Fruit fly (Drosophila melanogaster) whole organism, prepupa: Measurements from ENCODE around the gene CG42450.

Experiments used
- Blimp-1 ChIP-seq: fragments of 200-800 bp; sonication (Bioruptor generic); optimal IDR thresholded peaks from 3 replicates; lab custom pipeline; 2017; ENCODE audit warnings: missing biosample characterization, missing genetic modification characterization, mild to moderate bottlenecking, moderate library complexity, missing genetic modification reagents
- CG10631 ChIP-seq: fragments of 200-800 bp; sonication (Bioruptor generic); optimal IDR thresholded peaks from 2 replicates; lab custom pipeline; 2016; ENCODE audit warnings: missing biosample characterization, missing genetic modification characterization
- CG10669 ChIP-seq: fragments of 200-800 bp; sonication (Bioruptor generic); optimal IDR thresholded peaks from 3 replicates; lab custom pipeline; 2018; ENCODE audit warnings: missing biosample characterization, mild to moderate bottlenecking, missing genetic modification characterization, moderate library complexity
- CG11294 ChIP-seq: fragments of 200-800 bp; sonication (Bioruptor generic); IDR thresholded peaks from 2 replicates; pipeline ENCODE4 v1.3.6; 2022; ENCODE audit warnings: missing biosample characterization, missing genetic modification characterization
- CG11762 ChIP-seq: fragments of 200-800 bp; sonication (Bioruptor generic); optimal IDR thresholded peaks from 3 replicates; lab custom pipeline; 2016; ENCODE audit warnings: missing biosample characterization, missing genetic modification characterization; ENCODE audit not compliant: insufficient read depth
- CG11902 ChIP-seq: fragments of 200-800 bp; sonication (Bioruptor generic); optimal IDR thresholded peaks from 3 replicates; lab custom pipeline; 2016; ENCODE audit warnings: missing biosample characterization, missing genetic modification characterization
- CG15336 ChIP-seq: fragments of 200-800 bp; sonication (Bioruptor generic); IDR thresholded peaks from 2 replicates; pipeline ENCODE4 v1.3.6; 2022; ENCODE audit warnings: missing biosample characterization, missing genetic modification characterization
- CG1621 ChIP-seq: fragments of 200-800 bp; sonication (Bioruptor generic); optimal IDR thresholded peaks from 3 replicates; lab custom pipeline; 2018; ENCODE audit warnings: missing biosample characterization, mild to moderate bottlenecking, missing genetic modification characterization
- CG16779 ChIP-seq: fragments of 200-800 bp; sonication (Bioruptor generic); optimal IDR thresholded peaks from 3 replicates; lab custom pipeline; 2017; ENCODE audit warnings: missing biosample characterization, mild to moderate bottlenecking, missing genetic modification characterization
- CG3032 ChIP-seq: fragments of 200-800 bp; optimal IDR thresholded peaks from 2 replicates; lab custom pipeline; 2019; ENCODE audit warnings: missing biosample characterization, mild to moderate bottlenecking, missing genetic modification characterization, moderate library complexity
- CG31627 ChIP-seq: fragments of 200-800 bp; sonication (Bioruptor generic); optimal IDR thresholded peaks from 3 replicates; lab custom pipeline; 2016; ENCODE audit warnings: missing biosample characterization, missing genetic modification characterization
- CG34406 ChIP-seq: fragments of 200-800 bp; sonication (Bioruptor generic); optimal IDR thresholded peaks from 3 replicates; lab custom pipeline; 2016; ENCODE audit warnings: missing biosample characterization, missing genetic modification characterization
- CG3919 ChIP-seq: fragments of 200-800 bp; sonication (Bioruptor generic); optimal IDR thresholded peaks from 3 replicates; lab custom pipeline; 2016; ENCODE audit warnings: missing biosample characterization, missing genetic modification characterization
- CG4318 ChIP-seq: fragments of 200-800 bp; sonication (Bioruptor generic); optimal IDR thresholded peaks from 3 replicates; lab custom pipeline; 2017; ENCODE audit warnings: missing biosample characterization, mild to moderate bottlenecking, missing genetic modification characterization
- CG6163 ChIP-seq: fragments of 200-800 bp; sonication (Bioruptor generic); IDR thresholded peaks from 3 replicates; pipeline ENCODE4 v1.3.6; 2022; ENCODE audit warnings: missing biosample characterization, missing genetic modification characterization
- CG6276 ChIP-seq: fragments of 200-800 bp; sonication (Bioruptor generic); optimal IDR thresholded peaks from 2 replicates; lab custom pipeline; 2017; ENCODE audit warnings: missing biosample characterization, mild to moderate bottlenecking, missing genetic modification characterization
- CG6792 ChIP-seq: fragments of 200-800 bp; sonication (Bioruptor generic); optimal IDR thresholded peaks from 3 replicates; lab custom pipeline; 2016; ENCODE audit warnings: missing biosample characterization, missing genetic modification characterization
- CG6854 ChIP-seq: fragments of 200-800 bp; sonication (Bioruptor generic); optimal IDR thresholded peaks from 2 replicates; lab custom pipeline; 2017; ENCODE audit warnings: missing biosample characterization, mild to moderate bottlenecking, missing genetic modification characterization
- CG7368 ChIP-seq: fragments of 200-800 bp; sonication (Bioruptor generic); optimal IDR thresholded peaks from 3 replicates; lab custom pipeline; 2016; ENCODE audit warnings: missing biosample characterization, missing genetic modification characterization
- CG8119 ChIP-seq: fragments of 200-800 bp; sonication (Bioruptor generic); IDR thresholded peaks from 3 replicates; pipeline ENCODE4 v1.3.6; 2022; ENCODE audit warnings: missing biosample characterization, missing genetic modification characterization
- CG9139 ChIP-seq: fragments of 200-800 bp; sonication (Bioruptor generic); optimal IDR thresholded peaks from 3 replicates; lab custom pipeline; 2017; ENCODE audit warnings: missing biosample characterization, mild to moderate bottlenecking, missing genetic modification characterization
- Eip78C ChIP-seq: fragments of 200-800 bp; sonication (Bioruptor generic); peaks from one replicate; lab custom pipeline; 2016; ENCODE audit warnings: missing biosample characterization, missing genetic modification characterization
- Ets96B ChIP-seq: fragments of 200-800 bp; optimal IDR thresholded peaks from 2 replicates; lab custom pipeline; 2019; ENCODE audit warnings: missing biosample characterization, mild to moderate bottlenecking, missing genetic modification characterization, moderate library complexity
- Gug ChIP-seq: fragments of 200-800 bp; sonication (Bioruptor generic); IDR thresholded peaks from 2 replicates; pipeline ENCODE4 v1.3.6; 2022; ENCODE audit warnings: missing biosample characterization, missing genetic modification characterization
- Hr38 ChIP-seq: sonication (Bioruptor generic); optimal IDR thresholded peaks from 2 replicates; lab custom pipeline; 2016; ENCODE audit warnings: missing biosample characterization, missing genetic modification characterization
- Hr4 ChIP-seq: fragments of 200-800 bp; sonication (Bioruptor generic); optimal IDR thresholded peaks from 3 replicates; lab custom pipeline; 2016; ENCODE audit warnings: missing biosample characterization, missing genetic modification characterization
- Lpt ChIP-seq: fragments of 200-800 bp; sonication (Bioruptor generic); optimal IDR thresholded peaks from 3 replicates; lab custom pipeline; 2016; ENCODE audit warnings: missing biosample characterization, missing genetic modification characterization
- Met ChIP-seq: fragments of 200-800 bp; sonication (Bioruptor generic); optimal IDR thresholded peaks from 3 replicates; lab custom pipeline; 2016; ENCODE audit warnings: missing biosample characterization, missing genetic modification characterization
- Smox ChIP-seq: fragments of 200-800 bp; sonication (Bioruptor generic); optimal IDR thresholded peaks from 3 replicates; lab custom pipeline; 2016; ENCODE audit warnings: missing biosample characterization, missing genetic modification characterization
- Sox102F ChIP-seq: fragments of 200-800 bp; sonication (Bioruptor generic); optimal IDR thresholded peaks from 2 replicates; lab custom pipeline; 2016; ENCODE audit warnings: missing biosample characterization, mild to moderate bottlenecking, missing genetic modification characterization
- Sox14 ChIP-seq: fragments of 200-800 bp; sonication (Bioruptor generic); optimal IDR thresholded peaks from 3 replicates; lab custom pipeline; 2016; ENCODE audit warnings: missing biosample characterization, missing genetic modification characterization
- Sox15 ChIP-seq: fragments of 200-800 bp; sonication (Bioruptor generic); optimal IDR thresholded peaks from 3 replicates; lab custom pipeline; 2016; ENCODE audit warnings: missing biosample characterization, missing genetic modification characterization
- achi ChIP-seq: fragments of 200-800 bp; sonication (Bioruptor generic); optimal IDR thresholded peaks from 3 replicates; lab custom pipeline; 2016; ENCODE audit warnings: missing biosample characterization, missing genetic modification characterization
- acj6 ChIP-seq: fragments of 200-800 bp; sonication (Bioruptor generic); optimal IDR thresholded peaks from 3 replicates; lab custom pipeline; 2016; ENCODE audit warnings: missing biosample characterization, missing genetic modification characterization
- cyc ChIP-seq: fragments of 200-800 bp; sonication (Bioruptor generic); optimal IDR thresholded peaks from 3 replicates; lab custom pipeline; 2016; ENCODE audit warnings: missing biosample characterization, missing genetic modification characterization
- dac ChIP-seq: fragments of 200-800 bp; sonication (Bioruptor generic); optimal IDR thresholded peaks from 2 replicates; lab custom pipeline; 2017; ENCODE audit warnings: missing biosample characterization, mild to moderate bottlenecking, missing genetic modification characterization
- dsx ChIP-seq: fragments of 200-800 bp; optimal IDR thresholded peaks from 3 replicates; lab custom pipeline; 2019; ENCODE audit warnings: missing biosample characterization, mild to moderate bottlenecking, missing genetic modification characterization, moderate library complexity; ENCODE audit not compliant: poor library complexity, severe bottlenecking
- fd85E ChIP-seq: fragments of 200-800 bp; sonication (Bioruptor generic); optimal IDR thresholded peaks from 3 replicates; lab custom pipeline; 2016; ENCODE audit warnings: missing biosample characterization, missing genetic modification characterization
- lz ChIP-seq: fragments of 200-800 bp; sonication (Bioruptor generic); optimal IDR thresholded peaks from 3 replicates; lab custom pipeline; 2016; ENCODE audit warnings: missing biosample characterization, missing genetic modification characterization
- net ChIP-seq: fragments of 200-800 bp; sonication (Bioruptor generic); optimal IDR thresholded peaks from 3 replicates; lab custom pipeline; 2016; ENCODE audit warnings: missing biosample characterization, missing genetic modification characterization
- pdm3 ChIP-seq: fragments of 200-800 bp; sonication (Bioruptor generic); optimal IDR thresholded peaks from 3 replicates; lab custom pipeline; 2016; ENCODE audit warnings: missing biosample characterization, missing genetic modification characterization
- svp ChIP-seq: fragments of 200-800 bp; sonication (Bioruptor generic); peaks from one replicate; lab custom pipeline; 2016; ENCODE audit warnings: missing biosample characterization, missing genetic modification characterization
- topi ChIP-seq: fragments of 200-800 bp; sonication (Bioruptor generic); optimal IDR thresholded peaks from 3 replicates; lab custom pipeline; 2016; ENCODE audit warnings: missing biosample characterization, missing genetic modification characterization
- vri ChIP-seq: fragments of 200-800 bp; sonication (Bioruptor generic); optimal IDR thresholded peaks from 3 replicates; lab custom pipeline; 2016; ENCODE audit warnings: missing biosample characterization, mild to moderate bottlenecking, missing genetic modification characterization

CG42450 gene

dm6 chrX:18775839-18776538, 37.1 kb upstream of the CG42450 start (continued):
- TF ChIP-seq Eip78C (GFP tag; lab: Kevin White, UChicago) (peak; percentile 97), CG11294 (GFP tag; lab: Robert Waterston, UW) (peak; percentile 33; the same call in 1 of the 2 replicates), CG31627 (peak; percentile 68), CG11762 (peak; percentile 83), Smox (GFP tag; lab: Kevin White, UChicago) (peak; percentile 86), dsx (GFP tag; lab: Kevin White, UChicago) (peak; percentile 86), CG10669 (GFP tag; lab: Kevin White, UChicago) (peak; percentile 85), Lpt (peak; percentile 71), CG3919 (GFP tag; lab: Kevin White, UChicago) (peak; percentile 84), Hr38 (no peak), Sox15 (GFP tag; lab: Kevin White, UChicago) (peak; percentile 80), CG7368 (peak; percentile 78), CG3032 (tag; lab: Kevin White, UChicago) (peak; percentile 91), cyc (GFP tag; lab: Kevin White, UChicago) (peak; percentile 74), CG6163 (GFP tag; lab: Robert Waterston, UW) (peak; percentile 74), acj6 (GFP tag; lab: Kevin White, UChicago) (peak; percentile 90), dac (GFP tag; lab: Kevin White, UChicago) (peak; percentile 42), svp (GFP tag; lab: Kevin White, UChicago) (peak; percentile 88), fd85E (GFP tag; lab: Kevin White, UChicago) (peak; percentile 29), lz (GFP tag; lab: Kevin White, UChicago) (peak; percentile 86), CG6276 (GFP tag; lab: Kevin White, UChicago) (peak; percentile 75), Ets96B (tag; lab: Kevin White, UChicago) (peak; percentile 90), Sox14 (peak; percentile 73), topi (GFP tag; lab: Kevin White, UChicago) (peak; percentile 87), CG8119 (GFP tag; lab: Robert Waterston, UW) (peak; percentile 87), pdm3 (GFP tag; lab: Kevin White, UChicago) (peak; percentile 85), CG6854 (GFP tag; lab: Kevin White, UChicago) (peak; percentile 59), Met (GFP tag; lab: Kevin White, UChicago) (peak; percentile 89)

DNA sequence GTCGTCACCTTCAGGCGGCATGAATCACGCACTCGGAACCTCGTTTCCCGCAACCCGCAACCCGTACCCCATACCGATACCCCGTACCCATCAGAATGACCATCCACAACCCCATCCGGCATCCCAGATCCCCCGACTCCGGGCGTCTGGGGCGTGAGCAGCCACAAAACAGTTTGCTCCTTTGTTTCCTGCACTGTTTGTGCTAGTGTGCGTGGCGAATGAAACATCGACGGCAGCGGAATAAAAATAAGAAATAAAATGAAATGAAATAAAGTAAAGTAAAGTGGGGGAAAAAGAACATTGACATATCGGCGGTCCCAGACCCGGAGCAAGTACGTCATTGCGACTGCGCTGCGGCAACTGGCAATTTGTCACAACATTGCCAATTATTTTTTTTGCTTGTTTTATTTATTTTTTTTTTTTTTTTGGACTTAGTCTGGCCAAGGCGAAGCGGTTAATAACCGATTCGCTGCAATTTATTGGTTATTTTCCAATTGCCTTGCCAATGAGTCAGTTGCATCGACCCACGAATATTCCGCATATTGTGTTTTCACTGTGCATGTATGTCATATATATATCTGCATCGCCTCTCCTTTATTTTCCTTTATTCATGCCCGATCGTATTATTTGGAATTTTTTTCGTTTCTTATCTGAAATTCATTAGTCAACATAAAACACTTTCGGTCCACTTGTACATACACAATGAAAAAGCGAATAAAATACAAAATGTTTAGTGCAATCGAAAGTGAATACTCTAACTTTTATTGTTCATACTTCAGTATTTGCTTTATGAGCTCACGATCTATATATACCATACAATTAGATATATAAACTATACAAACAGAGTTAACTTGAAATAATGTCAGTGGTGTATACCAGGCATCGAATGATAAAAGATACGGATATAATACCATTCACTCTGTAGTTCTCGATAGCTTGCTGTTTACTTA, 35.8 kb upstream of the CG42450 start:
- TF ChIP-seq vri (GFP tag; lab: Kevin White, UChicago) (peak; percentile 35), CG4318 (GFP tag; lab: Kevin White, UChicago) (no peak), topi (GFP tag; lab: Kevin White, UChicago) (peak; percentile 31), Blimp-1 (GFP tag; lab: Kevin White, UChicago) (peak; percentile 53), lz (GFP tag; lab: Kevin White, UChicago) (peak; percentile 45), fd85E (GFP tag; lab: Kevin White, UChicago) (no peak), Sox102F (GFP tag; lab: Kevin White, UChicago) (peak; percentile 38), CG11902 (GFP tag; lab: Kevin White, UChicago) (peak; percentile 20), Hr38 (no peak), Lpt (no peak), Smox (GFP tag; lab: Kevin White, UChicago) (peak; percentile 48), CG15336 (GFP tag; lab: Robert Waterston, UW) (peak; percentile 41; the same call in 1 of the 2 replicates), svp (GFP tag; lab: Kevin White, UChicago) (peak; percentile 90), Hr4 (no peak), CG9139 (GFP tag; lab: Kevin White, UChicago) (no peak), CG10669 (GFP tag; lab: Kevin White, UChicago) (no peak), CG6792 (GFP tag; lab: Kevin White, UChicago) (peak; percentile 50), achi (GFP tag; lab: Kevin White, UChicago) (peak; percentile 22), Ets96B (tag; lab: Kevin White, UChicago) (no peak), Met (GFP tag; lab: Kevin White, UChicago) (peak; percentile 63), CG11294 (GFP tag; lab: Robert Waterston, UW) (no peak), CG6276 (GFP tag; lab: Kevin White, UChicago) (no peak), Gug (GFP tag; lab: Robert Waterston, UW) (no peak), CG6163 (GFP tag; lab: Robert Waterston, UW) (peak; percentile 65; the same call in 2 of the 3 replicates), CG1621 (tag; lab: Kevin White, UChicago) (peak; percentile 78), net (GFP tag; lab: Kevin White, UChicago) (no peak), CG10631 (peak; percentile 18), CG3919 (GFP tag; lab: Kevin White, UChicago) (peak; percentile 9), CG34406 (GFP tag; lab: Kevin White, UChicago) (peak; percentile 32), cyc (GFP tag; lab: Kevin White, UChicago) (peak; percentile 49), Eip78C (GFP tag; lab: Kevin White, UChicago) (peak; percentile 81), CG11762 (no peak), CG16779 (no peak), CG3032 (tag; lab: Kevin White, UChicago) (no peak)
